Worm (Caenorhabditis elegans): ENCODE results near the gene cyd-1.

ce11 chrII:12990964-12991593 lies 10.7 kb downstream of the cyd-1 start:
- no peak for TF ChIP-seq F39B2.1 (GFP tag; IDR thresholded peaks at IDR 0.05)
- TF ChIP-seq B0035.1 (tag; optimal IDR thresholded peaks at IDR 0.05), result no peak
- TF ChIP-seq snpc-4 (GFP tag; optimal IDR thresholded peaks at IDR 0.05), result no peak
- TF ChIP-seq snpc-4 (tag; optimal IDR thresholded peaks at IDR 0.05), result no peak
- no peak for TF ChIP-seq ekl-4 (GFP tag; IDR thresholded peaks at IDR 0.05)
- TF ChIP-seq unc-62 (GFP tag; optimal IDR thresholded peaks at IDR 0.05), result no peak

All from whole organism, young adult.